Worm (Caenorhabditis elegans) whole organism, mixed stage, embryonic: Measurements from ENCODE around the gene F32D8.13.

Source experiments
- bed-3 ChIP-seq: fragments of 200-800 bp; sonication (Bioruptor generic); optimal IDR thresholded peaks from 3 replicates; lab custom pipeline; 2018; ENCODE audit warnings: mild to moderate bottlenecking, missing genetic modification characterization, moderate library complexity, missing compliant biosample characterization
- elt-1 ChIP-seq: sonication (generic microtip); optimal IDR thresholded peaks from 2 replicates; lab custom pipeline; 2017; ENCODE audit warnings: missing genetic modification characterization, mild to moderate bottlenecking, missing compliant biosample characterization, antibody characterized with exemption, moderate library complexity, borderline replicate concordance; ENCODE audit not compliant: insufficient read depth
- elt-3 ChIP-seq: fragments of 150-350 bp; optimal IDR thresholded peaks from 2 replicates; lab custom pipeline; 2014; ENCODE audit warnings: missing biosample characterization, missing genetic modification characterization
- lin-13 ChIP-seq: fragments of 150-350 bp; optimal IDR thresholded peaks from 2 replicates; lab custom pipeline; 2014; ENCODE audit warnings: missing biosample characterization, missing genetic modification characterization
- lsy-2 ChIP-seq: fragments of 150-350 bp; optimal IDR thresholded peaks from 2 replicates; lab custom pipeline; 2014; ENCODE audit warnings: missing biosample characterization, missing genetic modification characterization
- mep-1 ChIP-seq: fragments of 150-350 bp; optimal IDR thresholded peaks from 2 replicates; lab custom pipeline; 2017; ENCODE audit warnings: missing biosample characterization, missing genetic modification reagents, missing genetic modification characterization, inconsistent platforms
- nhr-12 ChIP-seq: fragments of 150-350 bp; optimal IDR thresholded peaks from 2 replicates; lab custom pipeline; 2014; ENCODE audit warnings: missing biosample characterization, missing genetic modification characterization
- snpc-4 ChIP-seq: fragments of 150-350 bp; optimal IDR thresholded peaks from 2 replicates; lab custom pipeline; 2014; ENCODE audit warnings: missing biosample characterization, missing genetic modification characterization

- TF ChIP-seq lin-13 (tag; lab: Kevin White, UChicago) (no peak), mep-1 (tag; lab: Kevin White, UChicago) (no peak), elt-1 (tag; lab: Kevin White, UChicago) (no peak), lsy-2 (tag; lab: Kevin White, UChicago) (no peak), elt-3 (tag; lab: Kevin White, UChicago) (no peak), nhr-12 (tag; lab: Kevin White, UChicago) (no peak), bed-3 (GFP tag; lab: Kevin White, UChicago) (no peak), snpc-4 (tag; lab: Kevin White, UChicago) (no peak)
These were observed 34.8 kb upstream of the F32D8.13 start, which contains the start of gene scvp-1 for ce11 chrV:10931189-10931588.
